Worm (Caenorhabditis elegans): ENCODE measurements around the gene K10G4.10.

- TF ChIP-seq him-1 (tag; optimal IDR thresholded peaks at IDR 0.05), result no peak
- no peak for TF ChIP-seq dao-5 (tag; optimal IDR thresholded peaks at IDR 0.05)
These were observed 14.5 kb upstream of the K10G4.10 start, which contains the start of gene fbxa-85 for ce11 chrV:17258868-17259267.
